Worm (Caenorhabditis elegans): ENCODE results near the gene F27B3.6.

- no peak for TF ChIP-seq aly-1 (tag; optimal IDR thresholded peaks at IDR 0.05)
- no peak for TF ChIP-seq ets-7 (tag; optimal IDR thresholded peaks at IDR 0.05)
- TF ChIP-seq F13C5.2 (tag; optimal IDR thresholded peaks at IDR 0.05) = no peak
- no peak for TF ChIP-seq ceh-13 (GFP tag; optimal IDR thresholded peaks at IDR 0.05)
- no peak for TF ChIP-seq ceh-36 (tag; optimal IDR thresholded peaks at IDR 0.05)
- TF ChIP-seq tbx-37 (GFP tag; conservative IDR thresholded peaks at IDR 0.05) = no peak
- no peak for TF ChIP-seq flt-1 (GFP tag; IDR thresholded peaks at IDR 0.05)
- no peak for TF ChIP-seq B0310.2 (tag; optimal IDR thresholded peaks at IDR 0.05)
Measured at ce11 chrIII:6594069-6594468, 15.7 kb upstream of the F27B3.6 start.

All from whole organism, early embryonic.